Fruit fly (Drosophila melanogaster) whole organism, embryonic: ENCODE results near the gene east.

Experiments
- Blimp-1 ChIP-seq: fragments of 200-800 bp; sonication (Bioruptor generic); optimal IDR thresholded peaks from 3 replicates; lab custom pipeline; 2018; ENCODE audit warnings: missing biosample characterization, missing genetic modification characterization, mild to moderate bottlenecking, moderate library complexity, missing genetic modification reagents
- CG10431 ChIP-seq: fragments of 200-800 bp; sonication (Bioruptor generic); optimal IDR thresholded peaks from 3 replicates; lab custom pipeline; 2018; ENCODE audit warnings: missing biosample characterization, mild to moderate bottlenecking, missing genetic modification characterization
- CG14050 ChIP-seq: fragments of 200-800 bp; sonication (Bioruptor generic); IDR thresholded peaks from 3 replicates; pipeline ENCODE4 v1.3.6; 2022; ENCODE audit warnings: missing biosample characterization, missing genetic modification characterization
- CG14710 ChIP-seq: fragments of 200-800 bp; sonication (Bioruptor generic); optimal IDR thresholded peaks from 3 replicates; lab custom pipeline; 2019; ENCODE audit warnings: missing biosample characterization, mild to moderate bottlenecking, missing genetic modification characterization, moderate library complexity
- CG14965 ChIP-seq: fragments of 200-800 bp; sonication (Bioruptor generic); optimal IDR thresholded peaks from 2 replicates; lab custom pipeline; 2016; ENCODE audit warnings: missing biosample characterization, missing genetic modification characterization, borderline replicate concordance
- CG15601 ChIP-seq: fragments of 200-800 bp; sonication (Bioruptor generic); optimal IDR thresholded peaks from 3 replicates; lab custom pipeline; 2019; ENCODE audit warnings: missing biosample characterization, mild to moderate bottlenecking, missing genetic modification characterization, moderate library complexity
- CG17829 ChIP-seq: fragments of 200-800 bp; optimal IDR thresholded peaks from 2 replicates; lab custom pipeline; 2019; ENCODE audit warnings: missing biosample characterization, mild to moderate bottlenecking, missing genetic modification characterization, moderate library complexity
- CG1832 ChIP-seq: fragments of 200-800 bp; sonication (Bioruptor generic); optimal IDR thresholded peaks from 2 replicates; lab custom pipeline; 2017; ENCODE audit warnings: missing biosample characterization, mild to moderate bottlenecking, missing genetic modification characterization, inconsistent platforms
- CG32772 ChIP-seq: fragments of 200-800 bp; sonication (Bioruptor generic); IDR thresholded peaks from 2 replicates; pipeline ENCODE4 v1.3.6; 2022; ENCODE audit warnings: missing biosample characterization, missing genetic modification characterization
- CG33557 ChIP-seq: fragments of 200-800 bp; sonication (Bioruptor generic); optimal IDR thresholded peaks from 2 replicates; lab custom pipeline; 2019; ENCODE audit warnings: missing biosample characterization, mild to moderate bottlenecking, missing genetic modification characterization, moderate library complexity
- CG4360 ChIP-seq: fragments of 200-800 bp; sonication (Bioruptor generic); IDR thresholded peaks from 2 replicates; pipeline ENCODE4 v1.3.6; 2022; ENCODE audit warnings: missing biosample characterization, missing genetic modification characterization
- CG4820 ChIP-seq: fragments of 200-800 bp; sonication (Bioruptor generic); optimal IDR thresholded peaks from 3 replicates; lab custom pipeline; 2016; ENCODE audit warnings: missing biosample characterization, missing genetic modification characterization
- CG6175 ChIP-seq: fragments of 200-800 bp; sonication (Bioruptor generic); IDR thresholded peaks from 3 replicates; pipeline ENCODE4 v1.3.6; 2022; ENCODE audit warnings: missing biosample characterization, missing genetic modification characterization
- CG9876 ChIP-seq: fragments of 200-800 bp; sonication (Bioruptor generic); optimal IDR thresholded peaks from 2 replicates; lab custom pipeline; 2016; ENCODE audit warnings: missing biosample characterization, missing genetic modification characterization
- Deaf1 ChIP-seq: fragments of 200-800 bp; optimal IDR thresholded peaks from 3 replicates; lab custom pipeline; 2019; ENCODE audit warnings: missing biosample characterization, mild to moderate bottlenecking, missing genetic modification characterization, moderate library complexity
- Dref ChIP-seq: fragments of 200-800 bp; sonication (Bioruptor generic); IDR thresholded peaks from 2 replicates; pipeline ENCODE4 v1.3.6; 2022; ENCODE audit warnings: missing biosample characterization, missing genetic modification characterization
- Hr78 ChIP-seq, 2 experiments: fragments of 200-800 bp in 1 of 2; fragments of >200 bp in 1 of 2; sonication (Bioruptor generic) in 1 of 2; optimal IDR thresholded peaks; 2 replicates each; lab custom pipeline; 2017 to 2019; ENCODE audit warnings: missing biosample characterization in 2 of 2, missing genetic modification characterization in 2 of 2, mild to moderate bottlenecking in 1 of 2, moderate library complexity in 1 of 2
- Max ChIP-seq: fragments of 200-800 bp; sonication (Bioruptor generic); optimal IDR thresholded peaks from 2 replicates; lab custom pipeline; 2016; ENCODE audit warnings: missing biosample characterization, mild to moderate bottlenecking, missing genetic modification characterization
- Med ChIP-seq: fragments of 200-800 bp; sonication (Bioruptor generic); peaks from one replicate; lab custom pipeline; 2016; ENCODE audit warnings: missing biosample characterization, missing genetic modification characterization, mild to moderate bottlenecking, inconsistent platforms, moderate library complexity
- NK7.1 ChIP-seq: fragments of 200-800 bp; sonication (Bioruptor generic); optimal IDR thresholded peaks from 3 replicates; lab custom pipeline; 2016; ENCODE audit warnings: missing biosample characterization, missing genetic modification characterization
- Ravus ChIP-seq: fragments of 200-800 bp; sonication (Bioruptor generic); IDR thresholded peaks from 2 replicates; pipeline ENCODE4 v1.3.6; 2022; ENCODE audit warnings: missing biosample characterization, missing genetic modification characterization
- Rfx ChIP-seq: fragments of 200-800 bp; sonication (Bioruptor generic); IDR thresholded peaks from 2 replicates; pipeline ENCODE4 v1.3.6; 2022; ENCODE audit warnings: missing biosample characterization, missing genetic modification characterization
- Sin3A ChIP-seq: fragments of >200 bp; optimal IDR thresholded peaks from 2 replicates; lab custom pipeline; 2018
- Ssrp ChIP-seq: fragments of 200-800 bp; sonication (Bioruptor generic); optimal IDR thresholded peaks from 2 replicates; lab custom pipeline; 2018; ENCODE audit warnings: missing biosample characterization, mild to moderate bottlenecking, missing genetic modification characterization, moderate library complexity
- Stat92E ChIP-seq, 3 experiments: fragments of >200 bp in 2 of 3; fragments of 200-800 bp in 1 of 3; sonication (Bioruptor generic) in 1 of 3; optimal IDR thresholded peaks; 2 replicates each; lab custom pipeline; 2017 to 2019; ENCODE audit warnings: missing biosample characterization in 3 of 3, missing genetic modification characterization in 3 of 3, mild to moderate bottlenecking in 1 of 3, moderate library complexity in 1 of 3
- Xbp1 ChIP-seq: fragments of 200-800 bp; sonication (Bioruptor generic); optimal IDR thresholded peaks from 3 replicates; lab custom pipeline; 2016; ENCODE audit warnings: missing biosample characterization, mild to moderate bottlenecking, missing genetic modification characterization
- abd-A ChIP-seq: fragments of 200-800 bp; sonication (Bioruptor generic); optimal IDR thresholded peaks from 3 replicates; lab custom pipeline; 2019; ENCODE audit warnings: missing biosample characterization, mild to moderate bottlenecking, missing genetic modification characterization, moderate library complexity
- br ChIP-seq: fragments of >200 bp; optimal IDR thresholded peaks from 2 replicates; lab custom pipeline; 2017
- bsh ChIP-seq, 2 experiments: fragments of 200-800 bp; sonication (Bioruptor generic); optimal IDR thresholded peaks; 2 replicates each; lab custom pipeline; 2017 to 2018; ENCODE audit warnings: mild to moderate bottlenecking in 2 of 2, missing biosample characterization in 2 of 2, missing genetic modification characterization in 2 of 2, moderate library complexity in 1 of 2
- cg ChIP-seq: fragments of 200-800 bp; sonication (Bioruptor generic); optimal IDR thresholded peaks from 3 replicates; lab custom pipeline; 2019; ENCODE audit warnings: missing biosample characterization, mild to moderate bottlenecking, missing genetic modification characterization, moderate library complexity
- chm ChIP-seq: fragments of 200-800 bp; sonication (Bioruptor generic); IDR thresholded peaks from 2 replicates; pipeline ENCODE4 v1.3.6; 2022; ENCODE audit warnings: missing biosample characterization, missing genetic modification characterization
- crol ChIP-seq: fragments of 200-800 bp; sonication (Bioruptor generic); IDR thresholded peaks from 2 replicates; pipeline ENCODE4 v1.3.6; 2022; ENCODE audit warnings: missing biosample characterization, missing genetic modification characterization
- ems ChIP-seq: fragments of 200-800 bp; sonication (Bioruptor generic); optimal IDR thresholded peaks from 3 replicates; lab custom pipeline; 2016; ENCODE audit warnings: missing biosample characterization, missing genetic modification characterization
- fru ChIP-seq: fragments of >200 bp; optimal IDR thresholded peaks from 2 replicates; lab custom pipeline; 2017
- gro ChIP-seq: fragments of 200-800 bp; sonication (Bioruptor generic); optimal IDR thresholded peaks from 2 replicates; lab custom pipeline; 2016; ENCODE audit warnings: missing biosample characterization, missing genetic modification characterization
- ken ChIP-seq: fragments of 200-800 bp; sonication (Bioruptor generic); IDR thresholded peaks from 3 replicates; pipeline ENCODE4 v1.3.6; 2022; ENCODE audit warnings: missing biosample characterization, missing genetic modification characterization
- kni ChIP-seq: fragments of 200-800 bp; sonication (Bioruptor generic); optimal IDR thresholded peaks from 3 replicates; lab custom pipeline; 2017; ENCODE audit warnings: mild to moderate bottlenecking, missing biosample characterization, missing genetic modification reagents, missing genetic modification characterization
- pan ChIP-seq, 4 experiments: fragments of >200 bp in 3 of 4; fragments of 200-800 bp in 1 of 4; sonication (Bioruptor generic) in 1 of 4; optimal IDR thresholded peaks in 3 of 4; IDR thresholded peaks in 1 of 4; 2 replicates each; pipeline versions ENCODE4 v1.3.6 to Lab custom; 2017 to 2022; ENCODE audit warnings: missing biosample characterization in 2 of 4, missing genetic modification characterization in 2 of 4, mixed read lengths in 1 of 4
- pros ChIP-seq: fragments of 200-800 bp; sonication (Bioruptor generic); optimal IDR thresholded peaks from 3 replicates; lab custom pipeline; 2019; ENCODE audit warnings: missing biosample characterization, mild to moderate bottlenecking, missing genetic modification characterization, moderate library complexity
- sens ChIP-seq: fragments of 200-800 bp; sonication (Bioruptor generic); peaks from one replicate; lab custom pipeline; 2016; ENCODE audit warnings: missing biosample characterization, missing genetic modification characterization
- sens-2 ChIP-seq: fragments of 200-800 bp; sonication (Bioruptor generic); IDR thresholded peaks from 2 replicates; pipeline ENCODE4 v1.3.6; 2022; ENCODE audit warnings: missing biosample characterization, missing genetic modification characterization
- sqz ChIP-seq: fragments of 200-800 bp; sonication (Bioruptor generic); optimal IDR thresholded peaks from 3 replicates; lab custom pipeline; 2018; ENCODE audit warnings: missing biosample characterization, mild to moderate bottlenecking, missing genetic modification characterization
- sug ChIP-seq: fragments of 200-800 bp; optimal IDR thresholded peaks from 2 replicates; lab custom pipeline; 2019; ENCODE audit warnings: missing biosample characterization, mild to moderate bottlenecking, missing genetic modification characterization, moderate library complexity
- twi ChIP-seq: fragments of 200-800 bp; optimal IDR thresholded peaks from 2 replicates; lab custom pipeline; 2019; ENCODE audit warnings: missing biosample characterization, mild to moderate bottlenecking, missing genetic modification characterization, moderate library complexity
- zfh2 ChIP-seq: fragments of 200-800 bp; sonication (Bioruptor generic); optimal IDR thresholded peaks from 2 replicates; lab custom pipeline; 2016; ENCODE audit warnings: missing biosample characterization, missing genetic modification characterization

Gene east

dm6 chrX:1970575-1971325 lies 39.9 kb upstream of the east start (continued):
- no peak for TF ChIP-seq pan (optimal IDR thresholded peaks at IDR 0.05; lab: Kevin White, UChicago)
- no peak for TF ChIP-seq pan (GFP tag; optimal IDR thresholded peaks at IDR 0.05 in 1 of 2, IDR thresholded peaks at IDR 0.05 in 1 of 2)
- no peak for TF ChIP-seq ems (GFP tag; lab: Kevin White, UChicago)
- peak; percentile 71 for TF ChIP-seq Med (GFP tag; lab: Kevin White, UChicago)
- no peak for TF ChIP-seq sug (tag; lab: Kevin White, UChicago)

- TF ChIP-seq CG17829 (tag; lab: Kevin White, UChicago) (no peak), crol (peak; percentile 83), Max (GFP tag; lab: Kevin White, UChicago) (no peak), kni (peak; percentile 85), Blimp-1 (GFP tag; lab: Kevin White, UChicago) (peak; percentile 98), Hr78 (GFP tag; optimal IDR thresholded peaks at IDR 0.05; lab: Kevin White, UChicago) (peak in 1 of 2 experiments; percentile 96), br (lab: Kevin White, UChicago) (no peak), CG1832 (GFP tag; lab: Kevin White, UChicago) (peak; percentile 10), pros (GFP tag; lab: Kevin White, UChicago) (peak; percentile 81), bsh (GFP tag; optimal IDR thresholded peaks at IDR 0.05; lab: Kevin White, UChicago) (peak in 1 of 2 experiments; percentile 7), CG33557 (GFP tag; lab: Kevin White, UChicago) (peak; percentile 51), NK7.1 (GFP tag; lab: Kevin White, UChicago) (no peak), gro (GFP tag; lab: Kevin White, UChicago) (no peak), sqz (peak; percentile 94), CG14710 (no peak), sens (GFP tag; lab: Kevin White, UChicago) (peak; percentile 63), twi (tag; lab: Kevin White, UChicago) (peak; percentile 8), CG10431 (GFP tag; lab: Kevin White, UChicago) (peak; percentile 49), CG14965 (GFP tag; lab: Kevin White, UChicago) (no peak), CG32772 (GFP tag; lab: Robert Waterston, UW) (peak; percentile 42; the same call in 1 of the 2 replicates), ken (GFP tag; lab: Robert Waterston, UW) (0 out of 3 replicates have a peak, but pooled peaks have one; percentile 30), CG6175 (no peak), CG9876 (GFP tag; lab: Kevin White, UChicago) (no peak), Dref (GFP tag; lab: Robert Waterston, UW) (no peak), Med (GFP tag; lab: Kevin White, UChicago) (peak; percentile 65), CG14050 (GFP tag; lab: Robert Waterston, UW) (no peak), cg (GFP tag; lab: Kevin White, UChicago) (peak; percentile 62), sens-2 (GFP tag; lab: Robert Waterston, UW) (no peak), Ssrp (tag; lab: Kevin White, UChicago) (no peak), Stat92E (GFP tag; optimal IDR thresholded peaks at IDR 0.05; lab: Kevin White, UChicago) (peak in 1 of 3 experiments; percentile 49), CG4360 (GFP tag; lab: Robert Waterston, UW) (peak; percentile 25; the same call in 1 of the 2 replicates), Deaf1 (tag; lab: Kevin White, UChicago) (peak; percentile 23), Ravus (GFP tag; lab: Robert Waterston, UW) (no peak), Xbp1 (GFP tag; lab: Kevin White, UChicago) (no peak), fru (lab: Kevin White, UChicago) (no peak), CG15601 (tag; lab: Kevin White, UChicago) (peak; percentile 11), zfh2 (no peak), abd-A (peak; percentile 37), chm (GFP tag; lab: Robert Waterston, UW) (no peak), CG4820 (GFP tag; lab: Kevin White, UChicago) (no peak), Rfx (no peak), Sin3A (lab: Kevin White, UChicago) (no peak)
Observed at dm6 chrX:1972150-1972549, 38.5 kb upstream of the east start.
